Worm (Caenorhabditis elegans): ENCODE measurements around the gene R160.10.

ce11 chrX:4370756-4371155 is 3.4 kb upstream of the R160.10 start, which contains the start of gene R160.5:
- TF ChIP-seq cog-1 (tag; optimal IDR thresholded peaks at IDR 0.05) (no peak), klf-2 (GFP tag; conservative IDR thresholded peaks at IDR 0.05) (no peak), flt-1 (GFP tag; IDR thresholded peaks at IDR 0.05) (no peak), med-1 (GFP tag; optimal IDR thresholded peaks at IDR 0.05; ENCODE audit: insufficient read depth) (no peak), tab-1 (GFP tag; IDR thresholded peaks at IDR 0.05) (no peak), ztf-23 (GFP tag; IDR thresholded peaks at IDR 0.05) (no peak), T22C8.4 (GFP tag; IDR thresholded peaks at IDR 0.05) (no peak), ref-1 (GFP tag; conservative IDR thresholded peaks at IDR 0.05) (no peak), ztf-29 (GFP tag; IDR thresholded peaks at IDR 0.05) (no peak)

Data from whole organism, midembryonic.